Fruit fly (Drosophila melanogaster) whole organism, embryonic: ENCODE results near the gene Tcs3.

Source experiments
- Adf1 ChIP-seq: fragments of 200-800 bp; sonication (Bioruptor generic); IDR thresholded peaks from 2 replicates; pipeline ENCODE4 v1.3.6; 2022; ENCODE audit warnings: missing biosample characterization, missing genetic modification characterization
- B-H1 ChIP-seq: fragments of 200-800 bp; sonication (Bioruptor generic); IDR thresholded peaks from 3 replicates; pipeline ENCODE4 v1.3.6; 2022; ENCODE audit warnings: missing biosample characterization, missing genetic modification characterization
- CG12299 ChIP-seq: fragments of 200-800 bp; sonication (Bioruptor generic); optimal IDR thresholded peaks from 2 replicates; lab custom pipeline; 2018; ENCODE audit warnings: missing biosample characterization, mild to moderate bottlenecking, missing genetic modification characterization
- CG12659 ChIP-seq: fragments of 200-800 bp; sonication (Bioruptor generic); optimal IDR thresholded peaks from 3 replicates; lab custom pipeline; 2017; ENCODE audit warnings: mild to moderate bottlenecking, missing biosample characterization, missing genetic modification reagents, missing genetic modification characterization
- CG15011 ChIP-seq: fragments of 200-800 bp; sonication (Bioruptor generic); optimal IDR thresholded peaks from 3 replicates; lab custom pipeline; 2018; ENCODE audit warnings: missing biosample characterization, mild to moderate bottlenecking, missing genetic modification characterization
- CG1529 ChIP-seq: fragments of 200-800 bp; sonication (Bioruptor generic); optimal IDR thresholded peaks from 3 replicates; lab custom pipeline; 2018; ENCODE audit warnings: missing biosample characterization, missing genetic modification characterization
- CG15696 ChIP-seq: fragments of 200-800 bp; sonication (Bioruptor generic); optimal IDR thresholded peaks from 2 replicates; lab custom pipeline; 2019; ENCODE audit warnings: missing biosample characterization, mild to moderate bottlenecking, missing genetic modification characterization, moderate library complexity
- CG16813 ChIP-seq: fragments of 200-800 bp; sonication (Bioruptor generic); IDR thresholded peaks from 3 replicates; pipeline ENCODE4 v1.3.6; 2022; ENCODE audit warnings: missing biosample characterization, missing genetic modification characterization; ENCODE audit not compliant: partially characterized antibody
- CG18262 ChIP-seq: fragments of 200-800 bp; optimal IDR thresholded peaks from 3 replicates; lab custom pipeline; 2019; ENCODE audit warnings: missing biosample characterization, mild to moderate bottlenecking, missing genetic modification characterization, moderate library complexity
- CG2202 ChIP-seq: fragments of 200-800 bp; sonication (Bioruptor generic); optimal IDR thresholded peaks from 2 replicates; lab custom pipeline; 2018; ENCODE audit warnings: missing biosample characterization, mild to moderate bottlenecking, missing genetic modification characterization
- CG30403 ChIP-seq: fragments of 200-800 bp; sonication (Bioruptor generic); optimal IDR thresholded peaks from 3 replicates; lab custom pipeline; 2016; ENCODE audit warnings: missing biosample characterization, missing genetic modification characterization
- CG30431 ChIP-seq: fragments of 200-800 bp; sonication (Bioruptor generic); optimal IDR thresholded peaks from 2 replicates; lab custom pipeline; 2017; ENCODE audit warnings: missing biosample characterization, missing genetic modification characterization
- CG31388 ChIP-seq: fragments of 200-800 bp; sonication (Bioruptor generic); optimal IDR thresholded peaks from 2 replicates; lab custom pipeline; 2016; ENCODE audit warnings: missing biosample characterization, missing genetic modification characterization
- CG32767 ChIP-seq: fragments of 200-800 bp; sonication (Bioruptor generic); IDR thresholded peaks from 2 replicates; pipeline ENCODE4 v1.3.6; 2022; ENCODE audit warnings: missing biosample characterization, missing genetic modification characterization
- CG3281 ChIP-seq: fragments of 200-800 bp; sonication (Bioruptor generic); optimal IDR thresholded peaks from 3 replicates; lab custom pipeline; 2017; ENCODE audit warnings: missing biosample characterization, mild to moderate bottlenecking, missing genetic modification characterization
- CG34376 ChIP-seq: fragments of 200-800 bp; sonication (Bioruptor generic); optimal IDR thresholded peaks from 2 replicates; lab custom pipeline; 2018; ENCODE audit warnings: missing biosample characterization, mild to moderate bottlenecking, missing genetic modification characterization
- CG4424 ChIP-seq: fragments of 200-800 bp; sonication (Bioruptor generic); optimal IDR thresholded peaks from 3 replicates; lab custom pipeline; 2016; ENCODE audit warnings: missing biosample characterization, missing genetic modification characterization
- CG4617 ChIP-seq: fragments of 200-800 bp; sonication (Bioruptor generic); optimal IDR thresholded peaks from 3 replicates; lab custom pipeline; 2016; ENCODE audit warnings: missing biosample characterization, missing genetic modification characterization, borderline replicate concordance
- CG4707 ChIP-seq: fragments of 200-800 bp; sonication (Bioruptor generic); optimal IDR thresholded peaks from 2 replicates; lab custom pipeline; 2018; ENCODE audit warnings: missing biosample characterization, mild to moderate bottlenecking, missing genetic modification characterization, moderate library complexity
- CG6765 ChIP-seq: fragments of 200-800 bp; sonication (Bioruptor generic); optimal IDR thresholded peaks from 3 replicates; lab custom pipeline; 2017; ENCODE audit warnings: missing biosample characterization, mild to moderate bottlenecking, missing genetic modification characterization
- CG7928 ChIP-seq: fragments of 200-800 bp; sonication (Bioruptor generic); optimal IDR thresholded peaks from 2 replicates; lab custom pipeline; 2017; ENCODE audit warnings: missing biosample characterization, mild to moderate bottlenecking, missing genetic modification characterization
- CG8089 ChIP-seq: fragments of 200-800 bp; sonication (Bioruptor generic); optimal IDR thresholded peaks from 3 replicates; lab custom pipeline; 2016; ENCODE audit warnings: missing biosample characterization, missing genetic modification characterization
- CG9215 ChIP-seq: fragments of 200-800 bp; sonication (Bioruptor generic); IDR thresholded peaks from 2 replicates; pipeline ENCODE4 v1.3.6; 2022; ENCODE audit warnings: missing biosample characterization, missing genetic modification characterization
- Chrac-16 ChIP-seq: fragments of 200-800 bp; sonication (Bioruptor generic); optimal IDR thresholded peaks from 3 replicates; lab custom pipeline; 2016; ENCODE audit warnings: missing biosample characterization, missing genetic modification characterization
- CrebB ChIP-seq: fragments of 200-800 bp; sonication (Bioruptor generic); optimal IDR thresholded peaks from 3 replicates; lab custom pipeline; 2018; ENCODE audit warnings: missing biosample characterization, mild to moderate bottlenecking, missing genetic modification characterization
- Fer3 ChIP-seq: fragments of 200-800 bp; sonication (Bioruptor generic); optimal IDR thresholded peaks from 2 replicates; lab custom pipeline; 2018; ENCODE audit warnings: missing biosample characterization, mild to moderate bottlenecking, missing genetic modification characterization, moderate library complexity
- Opbp ChIP-seq: fragments of 200-800 bp; sonication (Bioruptor generic); IDR thresholded peaks from 3 replicates; pipeline ENCODE4 v1.3.6; 2022; ENCODE audit warnings: missing biosample characterization, missing genetic modification characterization; ENCODE audit not compliant: partially characterized antibody
- Trl ChIP-seq, 3 experiments: fragments of >200 bp in 2 of 3; fragments of 200-800 bp in 1 of 3; sonication (Bioruptor generic) in 1 of 3; optimal IDR thresholded peaks; 2 replicates in 1 of 3; 3 replicates in 2 of 3; lab custom pipeline; 2016 to 2017; ENCODE audit warnings: missing biosample characterization in 1 of 3, missing genetic modification characterization in 1 of 3
- YL-1 ChIP-seq: fragments of 200-800 bp; sonication (Bioruptor generic); optimal IDR thresholded peaks from 3 replicates; lab custom pipeline; 2017; ENCODE audit warnings: missing biosample characterization, mild to moderate bottlenecking, missing genetic modification characterization
- al ChIP-seq: fragments of 200-800 bp; sonication (Bioruptor generic); IDR thresholded peaks from 2 replicates; pipeline ENCODE4 v1.3.6; 2022; ENCODE audit warnings: missing biosample characterization, missing genetic modification characterization
- az2 ChIP-seq: fragments of 200-800 bp; sonication (Bioruptor generic); optimal IDR thresholded peaks from 3 replicates; lab custom pipeline; 2016; ENCODE audit warnings: missing biosample characterization, missing genetic modification characterization
- ci ChIP-seq: fragments of 200-800 bp; sonication (Bioruptor generic); IDR thresholded peaks from 3 replicates; pipeline ENCODE4 v1.3.6; 2022; ENCODE audit warnings: missing biosample characterization, missing genetic modification characterization
- croc ChIP-seq: fragments of 200-800 bp; sonication (Bioruptor generic); conservative IDR thresholded peaks from 3 replicates; pipeline ENCODE4 v1.3.6; 2022; ENCODE audit warnings: missing biosample characterization, missing genetic modification characterization
- danr ChIP-seq: fragments of 200-800 bp; sonication (Bioruptor generic); IDR thresholded peaks from 2 replicates; pipeline ENCODE4 v1.3.6; 2022; ENCODE audit warnings: missing biosample characterization, missing genetic modification characterization
- dm ChIP-seq: fragments of 200-800 bp; sonication (Bioruptor generic); optimal IDR thresholded peaks from 3 replicates; lab custom pipeline; 2016; ENCODE audit warnings: missing biosample characterization, missing genetic modification characterization
- ems ChIP-seq: fragments of 200-800 bp; sonication (Bioruptor generic); optimal IDR thresholded peaks from 3 replicates; lab custom pipeline; 2016; ENCODE audit warnings: missing biosample characterization, missing genetic modification characterization
- esg ChIP-seq: fragments of 200-800 bp; sonication (Bioruptor generic); conservative IDR thresholded peaks from 2 replicates; pipeline ENCODE4 v1.3.6; 2022; ENCODE audit warnings: missing biosample characterization, missing genetic modification characterization
- gcm2 ChIP-seq: fragments of 200-800 bp; sonication (Bioruptor generic); optimal IDR thresholded peaks from 2 replicates; lab custom pipeline; 2016; ENCODE audit warnings: missing biosample characterization, missing genetic modification characterization
- gsb-n ChIP-seq: fragments of 200-800 bp; sonication (Bioruptor generic); optimal IDR thresholded peaks from 3 replicates; lab custom pipeline; 2018; ENCODE audit warnings: missing biosample characterization, mild to moderate bottlenecking, missing genetic modification characterization
- ham ChIP-seq: fragments of 200-800 bp; sonication (Bioruptor generic); IDR thresholded peaks from 2 replicates; pipeline ENCODE4 v1.3.6; 2022; ENCODE audit warnings: missing biosample characterization, missing genetic modification characterization
- insv ChIP-seq, 2 experiments: fragments of 200-800 bp; sonication (Bioruptor generic); optimal IDR thresholded peaks; 3 replicates each; lab custom pipeline; 2016 to 2018; ENCODE audit warnings: missing biosample characterization in 2 of 2, missing genetic modification characterization in 2 of 2
- jigr1 ChIP-seq: fragments of 200-800 bp; sonication (Bioruptor generic); IDR thresholded peaks from 3 replicates; pipeline ENCODE4 v1.3.6; 2022; ENCODE audit warnings: missing biosample characterization, missing genetic modification characterization
- kay ChIP-seq: fragments of 200-800 bp; sonication (Bioruptor generic); optimal IDR thresholded peaks from 2 replicates; lab custom pipeline; 2016; ENCODE audit warnings: missing biosample characterization, missing genetic modification characterization
- p53 ChIP-seq: fragments of 200-800 bp; sonication (Bioruptor generic); optimal IDR thresholded peaks from 2 replicates; lab custom pipeline; 2016; ENCODE audit warnings: missing biosample characterization, missing genetic modification characterization
- pb ChIP-seq: fragments of 200-800 bp; sonication (Bioruptor generic); optimal IDR thresholded peaks from 3 replicates; lab custom pipeline; 2016; ENCODE audit warnings: missing biosample characterization, missing genetic modification characterization
- pnt ChIP-seq: fragments of 200-800 bp; sonication (Bioruptor generic); optimal IDR thresholded peaks from 3 replicates; lab custom pipeline; 2016; ENCODE audit warnings: missing biosample characterization, missing genetic modification characterization
- sisA ChIP-seq: fragments of 200-800 bp; sonication (Bioruptor generic); IDR thresholded peaks from 2 replicates; pipeline ENCODE4 v1.3.6; 2022; ENCODE audit warnings: missing biosample characterization, missing genetic modification characterization
- sna ChIP-seq: fragments of 200-800 bp; sonication (Bioruptor generic); IDR thresholded peaks from 2 replicates; pipeline ENCODE4 v1.3.6; 2022; ENCODE audit warnings: missing biosample characterization, missing genetic modification characterization; ENCODE audit not compliant: partially characterized antibody
- ssp ChIP-seq: fragments of 200-800 bp; sonication (Bioruptor generic); IDR thresholded peaks from 2 replicates; pipeline ENCODE4 v1.3.6; 2022; ENCODE audit warnings: missing biosample characterization, missing genetic modification characterization
- wdn ChIP-seq: fragments of 200-800 bp; sonication (Bioruptor generic); IDR thresholded peaks from 2 replicates; pipeline ENCODE4 v1.3.6; 2022; ENCODE audit warnings: missing biosample characterization, missing genetic modification characterization
- zfh1 ChIP-seq: fragments of 200-800 bp; sonication (Bioruptor generic); IDR thresholded peaks from 3 replicates; pipeline ENCODE4 v1.3.6; 2022; ENCODE audit warnings: missing biosample characterization, missing genetic modification characterization

Tcs3 gene

DNA sequence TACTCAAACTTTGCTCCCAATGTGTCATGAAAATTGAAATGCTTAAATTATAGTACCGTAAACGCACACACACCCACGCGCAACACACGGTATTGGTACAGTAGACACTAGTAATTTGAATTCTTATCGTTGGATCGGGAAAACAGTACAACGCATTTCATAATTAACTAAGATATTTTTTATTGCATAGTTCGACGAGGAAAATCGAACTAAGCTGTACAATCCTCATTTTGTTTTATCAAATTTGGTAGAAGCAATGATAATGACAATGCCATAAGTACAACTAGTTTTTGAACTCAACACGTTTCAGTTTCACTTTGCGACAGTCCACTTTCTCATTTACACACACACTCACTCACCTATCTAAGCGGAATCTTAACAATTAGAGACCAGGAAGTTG, 29.0 kb downstream of the Tcs3 start (continued):
- TF ChIP-seq ems (GFP tag; lab: Kevin White, UChicago) (peak; percentile 60), CG9215 (GFP tag; lab: Robert Waterston, UW) (no peak; the same call in 1 of the 2 replicates), CG7928 (GFP tag; lab: Kevin White, UChicago) (peak; percentile 45), esg (GFP tag; lab: Robert Waterston, UW) (peak; percentile 48; the same call in 1 of the 2 replicates), B-H1 (GFP tag; lab: Robert Waterston, UW) (no peak), CG12659 (GFP tag; lab: Kevin White, UChicago) (peak; percentile 62), Trl (optimal IDR thresholded peaks at IDR 0.05; lab: Kevin White, UChicago) (no peak), Trl (GFP tag; optimal IDR thresholded peaks at IDR 0.05; lab: Kevin White, UChicago) (peak; percentile 60), sna (no peak), zfh1 (GFP tag; lab: Robert Waterston, UW) (peak; percentile 62; the same call in 2 of the 3 replicates), CG15011 (GFP tag; lab: Kevin White, UChicago) (peak; percentile 16), CG30431 (no peak), p53 (GFP tag; lab: Kevin White, UChicago) (peak; percentile 52), danr (GFP tag; lab: Robert Waterston, UW) (peak; percentile 61), pb (GFP tag; lab: Kevin White, UChicago) (peak; percentile 4), CG2202 (tag; lab: Kevin White, UChicago) (peak; percentile 28), dm (GFP tag; lab: Kevin White, UChicago) (peak; percentile 57), pnt (GFP tag; lab: Kevin White, UChicago) (peak; percentile 63), ssp (GFP tag; lab: Robert Waterston, UW) (0 out of 2 replicates have a peak, but pooled peaks have one; percentile 5), insv (GFP tag; optimal IDR thresholded peaks at IDR 0.05; lab: Kevin White, UChicago) (no peak), CG34376 (GFP tag; lab: Kevin White, UChicago) (no peak), CG18262 (tag; lab: Kevin White, UChicago) (peak; percentile 64), CG3281 (GFP tag; lab: Kevin White, UChicago) (peak; percentile 81), Chrac-16 (GFP tag; lab: Kevin White, UChicago) (peak; percentile 69), CrebB (tag; lab: Kevin White, UChicago) (peak; percentile 44), croc (GFP tag; lab: Robert Waterston, UW) (peak; percentile 38; the same call in 1 of the 3 replicates), YL-1 (no peak), al (GFP tag; lab: Robert Waterston, UW) (peak; percentile 58), CG12299 (tag; lab: Kevin White, UChicago) (peak; percentile 49), Fer3 (peak; percentile 81), CG4424 (GFP tag; lab: Kevin White, UChicago) (peak; percentile 52), CG8089 (peak; percentile 58), Adf1 (GFP tag; lab: Robert Waterston, UW) (no peak; the same call in 1 of the 2 replicates), wdn (GFP tag; lab: Robert Waterston, UW) (0 out of 2 replicates have a peak, but pooled peaks have one; percentile 36), kay (GFP tag; lab: Kevin White, UChicago) (peak; percentile 25), ci (GFP tag; lab: Robert Waterston, UW) (0 out of 3 replicates have a peak, but pooled peaks have one; percentile 15), CG32767 (GFP tag; lab: Robert Waterston, UW) (peak; percentile 50; the same call in 1 of the 2 replicates), sisA (GFP tag; lab: Robert Waterston, UW) (peak; percentile 70), gcm2 (GFP tag; lab: Kevin White, UChicago) (no peak), CG4707 (peak; percentile 16), az2 (GFP tag; lab: Kevin White, UChicago) (peak; percentile 57), CG30403 (GFP tag; lab: Kevin White, UChicago) (peak; percentile 71), ham (GFP tag; lab: Robert Waterston, UW) (no peak), CG4617 (GFP tag; lab: Kevin White, UChicago) (no peak), gsb-n (tag; lab: Kevin White, UChicago) (peak; percentile 57), CG15696 (peak; percentile 75), jigr1 (GFP tag; lab: Robert Waterston, UW) (no peak), CG1529 (GFP tag; lab: Kevin White, UChicago) (peak; percentile 34), CG31388 (GFP tag; lab: Kevin White, UChicago) (no peak), CG6765 (GFP tag; lab: Kevin White, UChicago) (peak; percentile 66), CG16813 (no peak), Opbp (GFP tag; lab: Robert Waterston, UW) (no peak)
